Worm (Caenorhabditis elegans) whole organism, L4/young adult: Measurements from ENCODE around the gene D2023.4.

Source experiments
- dao-5 ChIP-seq: sonication (generic microtip); optimal IDR thresholded peaks from 2 replicates; lab custom pipeline; 2016; ENCODE audit warnings: missing genotype, missing genetic modification characterization, moderate library complexity, missing compliant biosample characterization
- him-1 ChIP-seq: sonication (generic microtip); optimal IDR thresholded peaks from 2 replicates; lab custom pipeline; 2016; ENCODE audit warnings: missing genotype, missing genetic modification reagents, missing genetic modification characterization, missing compliant biosample characterization

DNA sequence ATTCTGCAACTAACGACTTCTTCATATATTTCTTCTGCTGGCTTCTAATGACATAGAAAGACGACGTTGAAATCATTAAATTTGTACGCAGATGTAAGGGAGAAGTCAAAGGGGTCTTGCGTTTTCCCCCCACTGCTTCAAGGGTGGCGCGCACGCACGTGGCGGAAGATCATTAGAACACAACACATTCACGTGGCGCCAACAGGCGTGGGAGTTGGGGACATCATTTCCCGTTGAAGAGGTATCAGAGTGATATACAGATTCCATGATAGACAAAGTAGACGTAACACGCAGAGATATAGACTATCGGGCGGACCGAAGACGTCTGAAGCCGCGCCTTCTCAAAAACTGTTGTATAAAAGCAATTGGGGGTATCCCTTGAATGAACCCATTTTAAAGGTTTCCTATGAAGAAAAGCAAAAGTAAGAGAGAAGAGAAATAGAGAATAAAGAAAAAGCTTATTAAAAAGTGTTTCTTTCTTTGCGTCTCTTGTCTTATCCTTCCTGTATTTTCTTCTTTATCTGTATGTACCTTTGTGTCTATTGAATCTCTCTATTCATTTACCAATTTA is 26.2 kb downstream of the D2023.4 start:
- no peak for TF ChIP-seq him-1 (tag; lab: Kevin White, UChicago)
- TF ChIP-seq dao-5 (tag; lab: Kevin White, UChicago) = no peak
